Fruit fly (Drosophila melanogaster) whole organism, embryonic: ENCODE results near the gene slf.

ENCODE experiments used
- Atf3 ChIP-seq: fragments of 200-800 bp; sonication (Bioruptor generic); optimal IDR thresholded peaks from 3 replicates; lab custom pipeline; 2016; ENCODE audit warnings: missing biosample characterization, missing genetic modification characterization
- BEAF-32 ChIP-seq: fragments of 200-800 bp; sonication (Bioruptor generic); optimal IDR thresholded peaks from 3 replicates; lab custom pipeline; 2017; ENCODE audit warnings: missing biosample characterization, missing genetic modification characterization, mild to moderate bottlenecking, moderate library complexity, missing genetic modification reagents
- CG10267 ChIP-seq: fragments of 200-800 bp; sonication (Bioruptor generic); optimal IDR thresholded peaks from 2 replicates; lab custom pipeline; 2018; ENCODE audit warnings: missing biosample characterization, mild to moderate bottlenecking, missing genetic modification characterization, moderate library complexity
- CG10366 ChIP-seq: fragments of 200-800 bp; sonication (Bioruptor generic); IDR thresholded peaks from 2 replicates; pipeline ENCODE4 v1.3.6; 2022; ENCODE audit warnings: missing biosample characterization, missing genetic modification characterization
- CG10979 ChIP-seq: fragments of 200-800 bp; sonication (Bioruptor generic); optimal IDR thresholded peaks from 2 replicates; lab custom pipeline; 2018; ENCODE audit warnings: missing biosample characterization, mild to moderate bottlenecking, missing genetic modification characterization, moderate library complexity
- CG13424 ChIP-seq: fragments of 200-800 bp; sonication (Bioruptor generic); optimal IDR thresholded peaks from 2 replicates; lab custom pipeline; 2019; ENCODE audit warnings: missing biosample characterization, mild to moderate bottlenecking, missing genetic modification characterization, moderate library complexity
- CG15514 ChIP-seq: fragments of 200-800 bp; sonication (Bioruptor generic); optimal IDR thresholded peaks from 3 replicates; lab custom pipeline; 2017; ENCODE audit warnings: missing biosample characterization, missing genetic modification characterization, mild to moderate bottlenecking, moderate library complexity, missing genetic modification reagents
- CG15696 ChIP-seq: fragments of 200-800 bp; sonication (Bioruptor generic); optimal IDR thresholded peaks from 2 replicates; lab custom pipeline; 2019; ENCODE audit warnings: missing biosample characterization, mild to moderate bottlenecking, missing genetic modification characterization, moderate library complexity
- CG17186 ChIP-seq: fragments of 200-800 bp; sonication (Bioruptor generic); optimal IDR thresholded peaks from 3 replicates; lab custom pipeline; 2017; ENCODE audit warnings: missing biosample characterization, missing genetic modification reagents, missing genetic modification characterization
- CG17829 ChIP-seq: fragments of 200-800 bp; optimal IDR thresholded peaks from 2 replicates; lab custom pipeline; 2019; ENCODE audit warnings: missing biosample characterization, mild to moderate bottlenecking, missing genetic modification characterization, moderate library complexity
- CG1832 ChIP-seq: fragments of 200-800 bp; sonication (Bioruptor generic); optimal IDR thresholded peaks from 2 replicates; lab custom pipeline; 2017; ENCODE audit warnings: missing biosample characterization, mild to moderate bottlenecking, missing genetic modification characterization, inconsistent platforms
- CG2116 ChIP-seq: fragments of 200-800 bp; sonication (Bioruptor generic); optimal IDR thresholded peaks from 3 replicates; lab custom pipeline; 2018; ENCODE audit warnings: missing biosample characterization, mild to moderate bottlenecking, missing genetic modification characterization
- CG2678 ChIP-seq: fragments of 200-800 bp; sonication (Bioruptor generic); optimal IDR thresholded peaks from 3 replicates; lab custom pipeline; 2019; ENCODE audit warnings: missing biosample characterization, mild to moderate bottlenecking, missing genetic modification characterization, moderate library complexity
- CG30020 ChIP-seq: fragments of 200-800 bp; optimal IDR thresholded peaks from 2 replicates; lab custom pipeline; 2019; ENCODE audit warnings: missing biosample characterization, mild to moderate bottlenecking, missing genetic modification characterization, moderate library complexity
- CG6254 ChIP-seq: fragments of 200-800 bp; sonication (Bioruptor generic); optimal IDR thresholded peaks from 3 replicates; lab custom pipeline; 2017; ENCODE audit warnings: mild to moderate bottlenecking, missing biosample characterization, missing genetic modification reagents, missing genetic modification characterization
- CG9727 ChIP-seq: fragments of 200-800 bp; sonication (Bioruptor generic); optimal IDR thresholded peaks from 3 replicates; lab custom pipeline; 2017; ENCODE audit warnings: missing biosample characterization, mild to moderate bottlenecking, missing genetic modification characterization
- CTCF ChIP-seq: fragments of 200-800 bp; sonication (Bioruptor generic); optimal IDR thresholded peaks from 2 replicates; lab custom pipeline; 2017; ENCODE audit warnings: missing biosample characterization, mild to moderate bottlenecking, missing genetic modification characterization, moderate library complexity
- D19B ChIP-seq: fragments of 200-800 bp; sonication (Bioruptor generic); optimal IDR thresholded peaks from 2 replicates; lab custom pipeline; 2017; ENCODE audit warnings: missing biosample characterization, mild to moderate bottlenecking, missing genetic modification characterization
- Dbx ChIP-seq: fragments of 200-800 bp; sonication (Bioruptor generic); IDR thresholded peaks from 3 replicates; pipeline ENCODE4 v1.3.6; 2022; ENCODE audit warnings: missing biosample characterization, missing genetic modification characterization
- Dek ChIP-seq: fragments of 200-800 bp; sonication (Bioruptor generic); optimal IDR thresholded peaks from 3 replicates; lab custom pipeline; 2019; ENCODE audit warnings: missing biosample characterization, mild to moderate bottlenecking, missing genetic modification characterization, moderate library complexity
- Dp ChIP-seq: fragments of 200-800 bp; sonication (Bioruptor generic); optimal IDR thresholded peaks from 2 replicates; lab custom pipeline; 2018; ENCODE audit warnings: missing biosample characterization, mild to moderate bottlenecking, missing genetic modification characterization, moderate library complexity
- E2f2 ChIP-seq: fragments of 200-800 bp; sonication (Bioruptor generic); IDR thresholded peaks from 2 replicates; pipeline ENCODE4 v1.3.6; 2022; ENCODE audit warnings: missing biosample characterization, missing genetic modification characterization
- MBD-R2 ChIP-seq: fragments of 200-800 bp; sonication (Bioruptor generic); IDR thresholded peaks from 2 replicates; pipeline ENCODE4 v1.3.6; 2022; ENCODE audit warnings: missing biosample characterization, missing genetic modification characterization
- Mad ChIP-seq: fragments of 200-800 bp; sonication (Bioruptor generic); optimal IDR thresholded peaks from 2 replicates; lab custom pipeline; 2016; ENCODE audit warnings: missing biosample characterization, missing genetic modification characterization
- Myb ChIP-seq: fragments of 200-800 bp; sonication (Bioruptor generic); optimal IDR thresholded peaks from 2 replicates; lab custom pipeline; 2016; ENCODE audit warnings: missing biosample characterization, missing genetic modification characterization
- Nf-YC ChIP-seq: fragments of 200-800 bp; optimal IDR thresholded peaks from 3 replicates; lab custom pipeline; 2019; ENCODE audit warnings: missing biosample characterization, mild to moderate bottlenecking, missing genetic modification characterization, moderate library complexity
- Scr ChIP-seq: fragments of 200-800 bp; sonication (Bioruptor generic); IDR thresholded peaks from 2 replicates; pipeline ENCODE4 v1.3.6; 2022; ENCODE audit warnings: missing biosample characterization, missing genetic modification characterization; ENCODE audit not compliant: partially characterized antibody
- Tbp ChIP-seq: fragments of >200 bp; optimal IDR thresholded peaks from 2 replicates; lab custom pipeline; 2018; ENCODE audit warnings: missing biosample characterization, missing genetic modification characterization
- chif ChIP-seq, 2 experiments: fragments of 200-800 bp; sonication (Bioruptor generic); optimal IDR thresholded peaks; 3 replicates each; lab custom pipeline; 2016; ENCODE audit warnings: missing biosample characterization in 2 of 2, missing genetic modification characterization in 2 of 2
- croc ChIP-seq: fragments of 200-800 bp; sonication (Bioruptor generic); conservative IDR thresholded peaks from 3 replicates; pipeline ENCODE4 v1.3.6; 2022; ENCODE audit warnings: missing biosample characterization, missing genetic modification characterization
- crp ChIP-seq, 2 experiments: fragments of 200-800 bp; sonication (Bioruptor generic); optimal IDR thresholded peaks; 2 replicates in 1 of 2; 3 replicates in 1 of 2; lab custom pipeline; 2017; ENCODE audit warnings: missing biosample characterization in 2 of 2, missing genetic modification characterization in 2 of 2, mild to moderate bottlenecking in 1 of 2, moderate library complexity in 1 of 2
- dati ChIP-seq: fragments of 200-800 bp; sonication (Bioruptor generic); IDR thresholded peaks from 2 replicates; pipeline ENCODE4 v1.3.6; 2022; ENCODE audit warnings: missing biosample characterization, missing genetic modification characterization
- ewg ChIP-seq: fragments of 200-800 bp; sonication (Bioruptor generic); optimal IDR thresholded peaks from 3 replicates; lab custom pipeline; 2017; ENCODE audit warnings: mild to moderate bottlenecking, missing biosample characterization, missing genetic modification reagents, missing genetic modification characterization
- fd102C ChIP-seq: fragments of 200-800 bp; sonication (Bioruptor generic); optimal IDR thresholded peaks from 2 replicates; lab custom pipeline; 2018; ENCODE audit warnings: missing biosample characterization, mild to moderate bottlenecking, missing genetic modification characterization, moderate library complexity
- gfzf ChIP-seq: fragments of 200-800 bp; sonication (Bioruptor generic); optimal IDR thresholded peaks from 2 replicates; lab custom pipeline; 2016; ENCODE audit warnings: missing biosample characterization, mild to moderate bottlenecking, missing genetic modification characterization, moderate library complexity
- her ChIP-seq: fragments of 200-800 bp; sonication (Bioruptor generic); optimal IDR thresholded peaks from 2 replicates; lab custom pipeline; 2016; ENCODE audit warnings: missing biosample characterization, missing genetic modification characterization
- luna ChIP-seq: fragments of 200-800 bp; sonication (Bioruptor generic); optimal IDR thresholded peaks from 2 replicates; lab custom pipeline; 2016; ENCODE audit warnings: missing biosample characterization, missing genetic modification characterization
- pfk ChIP-seq: fragments of 200-800 bp; sonication (Bioruptor generic); optimal IDR thresholded peaks from 2 replicates; lab custom pipeline; 2018; ENCODE audit warnings: missing biosample characterization, mild to moderate bottlenecking, missing genetic modification characterization, moderate library complexity
- phol ChIP-seq: fragments of 200-800 bp; sonication (Bioruptor generic); optimal IDR thresholded peaks from 3 replicates; lab custom pipeline; 2018; ENCODE audit warnings: missing biosample characterization, mild to moderate bottlenecking, missing genetic modification characterization, moderate library complexity
- pzg ChIP-seq: fragments of 200-800 bp; sonication (Bioruptor generic); optimal IDR thresholded peaks from 3 replicates; lab custom pipeline; 2018; ENCODE audit warnings: missing biosample characterization, mild to moderate bottlenecking, missing genetic modification characterization, moderate library complexity
- run ChIP-seq: fragments of 200-800 bp; sonication (Bioruptor generic); optimal IDR thresholded peaks from 3 replicates; lab custom pipeline; 2018; ENCODE audit warnings: missing biosample characterization, mild to moderate bottlenecking, missing genetic modification characterization
- sd ChIP-seq: fragments of 200-800 bp; sonication (Bioruptor generic); optimal IDR thresholded peaks from 3 replicates; lab custom pipeline; 2018; ENCODE audit warnings: missing biosample characterization, mild to moderate bottlenecking, missing genetic modification characterization, moderate library complexity
- stwl ChIP-seq: fragments of 200-800 bp; sonication (Bioruptor generic); optimal IDR thresholded peaks from 3 replicates; lab custom pipeline; 2018; ENCODE audit warnings: missing biosample characterization, mild to moderate bottlenecking, missing genetic modification characterization, moderate library complexity

Gene slf

dm6 chr2L:4797643-4798042, 4.1 kb downstream of the slf start (continued):
- TF ChIP-seq dati (GFP tag; lab: Robert Waterston, UW): no peak
- peak; percentile 28 for TF ChIP-seq CG6254 (GFP tag; lab: Kevin White, UChicago)
- no peak for TF ChIP-seq Dek (tag; lab: Kevin White, UChicago)
- peak; percentile 10 for TF ChIP-seq CG10979 (tag; lab: Kevin White, UChicago)
- TF ChIP-seq luna (GFP tag; lab: Kevin White, UChicago): no peak
- TF ChIP-seq run: no peak
- no peak for TF ChIP-seq pfk
- TF ChIP-seq CG2678 (tag; lab: Kevin White, UChicago): peak; percentile 30
- no peak for TF ChIP-seq CG17186 (GFP tag; lab: Kevin White, UChicago)
- no peak for TF ChIP-seq CG15696 (tag; lab: Kevin White, UChicago)
- TF ChIP-seq fd102C (GFP tag; lab: Kevin White, UChicago): no peak
- TF ChIP-seq, all 482 proteins: peak for 27

dm6 chr2L:4794524-4794804, 7.3 kb downstream of the slf start, which contains the start of gene CG3294:
TSS of gene CG3294 (plus strand) at chr2L:4794549.
- TF ChIP-seq CG10267 (tag; lab: Kevin White, UChicago) (peak; percentile 3), CG15514 (peak; percentile 24), CG2116 (GFP tag; lab: Kevin White, UChicago) (peak; percentile 25), CG10366 (GFP tag; lab: Robert Waterston, UW) (peak; percentile 73), MBD-R2 (GFP tag; lab: Robert Waterston, UW) (peak; percentile 90), CG9727 (no peak), Dbx (GFP tag; lab: Robert Waterston, UW) (no peak), crp (GFP tag; optimal IDR thresholded peaks at IDR 0.05; lab: Kevin White, UChicago) (peak; percentile 65 to 93), sd (tag; lab: Kevin White, UChicago) (peak; percentile 5), croc (GFP tag; lab: Robert Waterston, UW) (no peak), Myb (GFP tag; lab: Kevin White, UChicago) (no peak), Tbp (GFP tag; lab: Kevin White, UChicago) (no peak), Atf3 (GFP tag; lab: Kevin White, UChicago) (no peak), CG17829 (tag; lab: Kevin White, UChicago) (peak; percentile 1), E2f2 (peak; percentile 54), pzg (peak; percentile 53), her (GFP tag; lab: Kevin White, UChicago) (peak; percentile 98), Dp (GFP tag; lab: Kevin White, UChicago) (peak; percentile 47), CG13424 (tag; lab: Kevin White, UChicago) (no peak), CG30020 (tag; lab: Kevin White, UChicago) (peak; percentile 41), ewg (no peak), chif (GFP tag; optimal IDR thresholded peaks at IDR 0.05; lab: Kevin White, UChicago) (no peak), phol (tag; lab: Kevin White, UChicago) (peak; percentile 14), Nf-YC (tag; lab: Kevin White, UChicago) (peak; percentile 18), Scr (GFP tag; lab: Robert Waterston, UW) (peak; percentile 15; the same call in 1 of the 2 replicates), stwl (peak; percentile 77), gfzf (GFP tag; lab: Kevin White, UChicago) (peak; percentile 68), Mad (GFP tag; lab: Kevin White, UChicago) (no peak), BEAF-32 (peak; percentile 26), D19B (GFP tag; lab: Kevin White, UChicago) (peak; percentile 61), CG1832 (GFP tag; lab: Kevin White, UChicago) (no peak), CTCF (GFP tag; lab: Kevin White, UChicago) (peak; percentile 30)
